Fruit fly (Drosophila melanogaster): ENCODE measurements around the gene CG42353.

The CG42353 gene

dm6 chrX:16090179-16091144 is 14.3 kb downstream of the CG42353 start (continued):
- TF ChIP-seq CG10209 (GFP tag; optimal IDR thresholded peaks at IDR 0.05) (peak; percentile 88), CG11504 (tag; optimal IDR thresholded peaks at IDR 0.05) (peak; percentile 93), Hey (tag; optimal IDR thresholded peaks at IDR 0.05) (peak; percentile 70), CG1024 (GFP tag; IDR thresholded peaks at IDR 0.05) (peak; percentile 88), CG14667 (GFP tag; IDR thresholded peaks at IDR 0.05) (peak; percentile 82), insv (GFP tag; optimal IDR thresholded peaks at IDR 0.05) (peak in 1 of 2 experiments; percentile 54), CG43689 (GFP tag; IDR thresholded peaks at IDR 0.05) (peak; percentile 77), ssp (GFP tag; IDR thresholded peaks at IDR 0.05) (peak; percentile 79), CG9609 (GFP tag; optimal IDR thresholded peaks at IDR 0.05) (peak; percentile 86), Asciz (GFP tag; optimal IDR thresholded peaks at IDR 0.05) (peak; percentile 74), CG4820 (GFP tag; optimal IDR thresholded peaks at IDR 0.05) (peak; percentile 82), CG13775 (GFP tag; optimal IDR thresholded peaks at IDR 0.05) (peak; percentile 74), CG3838 (GFP tag; optimal IDR thresholded peaks at IDR 0.05) (peak; percentile 39), CG8388 (GFP tag; optimal IDR thresholded peaks at IDR 0.05) (peak; percentile 78), Hr51 (GFP tag; optimal IDR thresholded peaks at IDR 0.05) (peak; percentile 70 to 91), dpn (GFP tag; optimal IDR thresholded peaks at IDR 0.05) (peak; percentile 92), CG6272 (GFP tag; IDR thresholded peaks at IDR 0.05) (peak; percentile 68), CG13624 (GFP tag; optimal IDR thresholded peaks at IDR 0.05) (peak; percentile 90), abd-A (tag; optimal IDR thresholded peaks at IDR 0.05) (no peak), CG31365 (tag; optimal IDR thresholded peaks at IDR 0.05) (peak; percentile 77), cad (GFP tag; optimal IDR thresholded peaks at IDR 0.05) (no peak), dysf (GFP tag; IDR thresholded peaks at IDR 0.05) (peak; percentile 95), CG10959 (GFP tag; IDR thresholded peaks at IDR 0.05) (peak; percentile 74), CG3726 (GFP tag; IDR thresholded peaks at IDR 0.05) (peak; percentile 76; the same call in 1 of the 3 replicates), CG10979 (tag; optimal IDR thresholded peaks at IDR 0.05) (peak; percentile 72), fd3F (GFP tag; optimal IDR thresholded peaks at IDR 0.05) (peak; percentile 91), CG13296 (GFP tag; optimal IDR thresholded peaks at IDR 0.05) (peak; percentile 93), CG34224 (GFP tag; IDR thresholded peaks at IDR 0.05; ENCODE audit: partially characterized antibody) (no peak), CG18599 (GFP tag; optimal IDR thresholded peaks at IDR 0.05) (peak; percentile 91), Sox102F (GFP tag; optimal IDR thresholded peaks at IDR 0.05) (peak; percentile 90), sug (tag; optimal IDR thresholded peaks at IDR 0.05) (peak; percentile 89), D19B (GFP tag; optimal IDR thresholded peaks at IDR 0.05) (peak; percentile 80), Usf (GFP tag; optimal IDR thresholded peaks at IDR 0.05) (peak; percentile 73), CG8924 (tag; optimal IDR thresholded peaks at IDR 0.05) (peak; percentile 82), CG10543 (GFP tag; optimal IDR thresholded peaks at IDR 0.05) (peak; percentile 93), CG15696 (tag; optimal IDR thresholded peaks at IDR 0.05) (peak; percentile 62), CG6813 (GFP tag; optimal IDR thresholded peaks at IDR 0.05) (peak; percentile 82), CG34376 (GFP tag; optimal IDR thresholded peaks at IDR 0.05) (peak; percentile 86), Doc3 (GFP tag; IDR thresholded peaks at IDR 0.05; ENCODE audit: partially characterized antibody) (no peak), crp (GFP tag; optimal IDR thresholded peaks at IDR 0.05) (peak in 1 of 2 experiments; percentile 23), nom (GFP tag; optimal IDR thresholded peaks at IDR 0.05) (no peak), repo (GFP tag; optimal IDR thresholded peaks at IDR 0.05) (peak; percentile 83), BtbVII (GFP tag; optimal IDR thresholded peaks at IDR 0.05) (peak; percentile 88), Awh (GFP tag; IDR thresholded peaks at IDR 0.05) (peak; percentile 86), oc (tag; optimal IDR thresholded peaks at IDR 0.05) (peak; percentile 77), MESR4 (GFP tag; optimal IDR thresholded peaks at IDR 0.05) (peak; percentile 38)
